Worm (Caenorhabditis elegans) whole organism, young adult: ENCODE data around the gene otub-4.

Source experiments
- B0019.2 ChIP-seq: fragments of 200-800 bp; sonication (Bioruptor generic); conservative IDR thresholded peaks from 2 replicates; pipeline ENCODE4 v1.3.6; 2022; ENCODE audit warnings: missing genetic modification reagents, missing genetic modification characterization, missing compliant biosample characterization
- F52B5.7 ChIP-seq: sonication (generic microtip); optimal IDR thresholded peaks from 2 replicates; lab custom pipeline; 2016; ENCODE audit warnings: mild to moderate bottlenecking, missing genetic modification characterization, missing compliant biosample characterization
- F57A8.1 ChIP-seq: fragments of 200-800 bp; sonication (Bioruptor generic); optimal IDR thresholded peaks from 2 replicates; lab custom pipeline; 2018; ENCODE audit warnings: mild to moderate bottlenecking, missing genetic modification characterization, moderate library complexity, missing compliant biosample characterization
- Y67H2A.10 ChIP-seq: fragments of 200-800 bp; sonication (Bioruptor generic); conservative IDR thresholded peaks from 2 replicates; pipeline ENCODE4 v1.3.6; 2022; ENCODE audit warnings: missing genetic modification reagents, missing genetic modification characterization, missing compliant biosample characterization
- akir-1 ChIP-seq: fragments of 200-800 bp; sonication (Bioruptor generic); optimal IDR thresholded peaks from 2 replicates; lab custom pipeline; 2018; ENCODE audit warnings: mild to moderate bottlenecking, missing genetic modification characterization, moderate library complexity, missing compliant biosample characterization
- aptf-2 ChIP-seq: fragments of 200-800 bp; sonication (Bioruptor generic); conservative IDR thresholded peaks from 2 replicates; pipeline ENCODE4 v1.3.6; 2022; ENCODE audit warnings: missing genetic modification reagents, missing genetic modification characterization, missing compliant biosample characterization
- attf-3 ChIP-seq: fragments of 200-800 bp; sonication (Bioruptor generic); conservative IDR thresholded peaks from 2 replicates; pipeline ENCODE4 v1.3.6; 2022; ENCODE audit warnings: missing genetic modification reagents, missing genetic modification characterization, missing compliant biosample characterization
- attf-5 ChIP-seq: fragments of 200-800 bp; sonication (Bioruptor generic); optimal IDR thresholded peaks from 2 replicates; lab custom pipeline; 2018; ENCODE audit warnings: mild to moderate bottlenecking, missing genetic modification characterization, missing compliant biosample characterization
- ccch-3 ChIP-seq: fragments of 200-800 bp; sonication (Bioruptor generic); optimal IDR thresholded peaks from 2 replicates; lab custom pipeline; 2018; ENCODE audit warnings: mild to moderate bottlenecking, missing genetic modification characterization, missing compliant biosample characterization
- cebp-1 ChIP-seq, 2 experiments: fragments of 200-800 bp in 1 of 2; sonication (Bioruptor generic) in 1 of 2; sonication (generic microtip) in 1 of 2; IDR thresholded peaks in 1 of 2; optimal IDR thresholded peaks in 1 of 2; 2 replicates each; pipeline versions ENCODE4 v1.3.6 to Lab custom; 2017 to 2022; ENCODE audit warnings: missing compliant biosample characterization in 2 of 2, missing genetic modification characterization in 2 of 2, mild to moderate bottlenecking in 1 of 2, missing genetic modification reagents in 1 of 2, moderate library complexity in 1 of 2
- ceh-100 ChIP-seq: fragments of 200-800 bp; sonication (Bioruptor generic); IDR thresholded peaks from 2 replicates; pipeline ENCODE4 v1.3.6; 2022; ENCODE audit warnings: missing genetic modification reagents, missing genetic modification characterization, missing compliant biosample characterization
- ceh-27 ChIP-seq: fragments of 200-800 bp; sonication (Bioruptor generic); optimal IDR thresholded peaks from 2 replicates; lab custom pipeline; 2018; ENCODE audit warnings: mild to moderate bottlenecking, missing genetic modification characterization, moderate library complexity, missing compliant biosample characterization
- die-1 ChIP-seq: sonication (generic microtip); optimal IDR thresholded peaks from 2 replicates; lab custom pipeline; 2016; ENCODE audit warnings: missing genotype, mild to moderate bottlenecking, missing genetic modification characterization, missing compliant biosample characterization
- dox-1 ChIP-seq: fragments of 200-800 bp; sonication (Bioruptor generic); IDR thresholded peaks from 2 replicates; pipeline ENCODE4 v1.3.6; 2022; ENCODE audit warnings: missing genetic modification reagents, missing genetic modification characterization, missing compliant biosample characterization
- efl-1 ChIP-seq: fragments of 150-350 bp; optimal IDR thresholded peaks from 2 replicates; lab custom pipeline; 2014; ENCODE audit warnings: missing biosample characterization, missing genetic modification reagents, missing genetic modification characterization
- egl-18 ChIP-seq: fragments of 200-800 bp; sonication (Bioruptor generic); IDR thresholded peaks from 2 replicates; pipeline ENCODE4 v1.3.6; 2022; ENCODE audit warnings: missing genetic modification reagents, missing genetic modification characterization, missing compliant biosample characterization
- fkh-3 ChIP-seq: sonication (generic microtip); optimal IDR thresholded peaks from 2 replicates; lab custom pipeline; 2016; ENCODE audit warnings: mild to moderate bottlenecking, missing genetic modification characterization, missing compliant biosample characterization
- hlh-26 ChIP-seq: fragments of 200-800 bp; sonication (Bioruptor generic); conservative IDR thresholded peaks from 2 replicates; pipeline ENCODE4 v1.3.6; 2022; ENCODE audit warnings: missing genetic modification reagents, missing genetic modification characterization, missing compliant biosample characterization
- hmg-1.2 ChIP-seq: fragments of 200-800 bp; sonication (Bioruptor generic); IDR thresholded peaks from 2 replicates; pipeline ENCODE4 v1.3.6; 2022; ENCODE audit warnings: missing genetic modification reagents, missing genetic modification characterization, missing compliant biosample characterization
- hrde-1 ChIP-seq: sonication (generic microtip); optimal IDR thresholded peaks from 2 replicates; lab custom pipeline; 2016; ENCODE audit warnings: missing genetic modification characterization, mild to moderate bottlenecking, missing compliant biosample characterization, moderate library complexity, missing genotype, missing genetic modification reagents, borderline replicate concordance
- lin-35 ChIP-seq, 3 experiments: fragments of 150-350 bp in 2 of 3; sonication (generic microtip) in 1 of 3; optimal IDR thresholded peaks; 2 replicates each; lab custom pipeline; 2014 to 2018; ENCODE audit warnings: missing biosample characterization in 3 of 3, missing genetic modification characterization in 3 of 3, missing genetic modification reagents in 3 of 3
- lin-54 ChIP-seq: fragments of 200-800 bp; sonication (Bioruptor generic); optimal IDR thresholded peaks from 2 replicates; lab custom pipeline; 2018; ENCODE audit warnings: mild to moderate bottlenecking, missing genetic modification characterization, missing compliant biosample characterization
- madf-6 ChIP-seq: fragments of 200-800 bp; sonication (Bioruptor generic); IDR thresholded peaks from 2 replicates; pipeline ENCODE4 v1.3.6; 2022; ENCODE audit warnings: missing genetic modification reagents, missing genetic modification characterization, missing compliant biosample characterization
- nfyb-1 ChIP-seq: fragments of 200-800 bp; sonication (Bioruptor generic); IDR thresholded peaks from 2 replicates; pipeline ENCODE4 v1.3.6; 2022; ENCODE audit warnings: missing genetic modification reagents, missing genetic modification characterization, missing compliant biosample characterization
- nhr-80 ChIP-seq: sonication (generic microtip); optimal IDR thresholded peaks from 2 replicates; lab custom pipeline; 2016; ENCODE audit warnings: missing genetic modification characterization, missing compliant biosample characterization
- repo-1 ChIP-seq: sonication (generic microtip); optimal IDR thresholded peaks from 2 replicates; lab custom pipeline; 2017; ENCODE audit warnings: mild to moderate bottlenecking, missing genetic modification characterization, missing compliant biosample characterization
- ztf-18 ChIP-seq: sonication (generic microtip); optimal IDR thresholded peaks from 2 replicates; lab custom pipeline; 2016; ENCODE audit warnings: missing genotype, mild to moderate bottlenecking, missing genetic modification characterization, missing compliant biosample characterization
- ztf-22 ChIP-seq: fragments of 200-800 bp; sonication (Bioruptor generic); optimal IDR thresholded peaks from 2 replicates; lab custom pipeline; 2018; ENCODE audit warnings: mild to moderate bottlenecking, missing genetic modification characterization, moderate library complexity, missing compliant biosample characterization
- ztf-26 ChIP-seq: sonication (generic microtip); optimal IDR thresholded peaks from 2 replicates; lab custom pipeline; 2017; ENCODE audit warnings: missing genetic modification characterization, missing compliant biosample characterization
- ztf-3 ChIP-seq: fragments of 200-800 bp; sonication (Bioruptor generic); optimal IDR thresholded peaks from 2 replicates; lab custom pipeline; 2018; ENCODE audit warnings: mild to moderate bottlenecking, missing genetic modification characterization, missing compliant biosample characterization
- ztf-6 ChIP-seq: fragments of 200-800 bp; sonication (Bioruptor generic); IDR thresholded peaks from 2 replicates; pipeline ENCODE4 v1.3.6; 2022; ENCODE audit warnings: missing genetic modification reagents, missing genetic modification characterization, missing compliant biosample characterization

The otub-4 gene

DNA sequence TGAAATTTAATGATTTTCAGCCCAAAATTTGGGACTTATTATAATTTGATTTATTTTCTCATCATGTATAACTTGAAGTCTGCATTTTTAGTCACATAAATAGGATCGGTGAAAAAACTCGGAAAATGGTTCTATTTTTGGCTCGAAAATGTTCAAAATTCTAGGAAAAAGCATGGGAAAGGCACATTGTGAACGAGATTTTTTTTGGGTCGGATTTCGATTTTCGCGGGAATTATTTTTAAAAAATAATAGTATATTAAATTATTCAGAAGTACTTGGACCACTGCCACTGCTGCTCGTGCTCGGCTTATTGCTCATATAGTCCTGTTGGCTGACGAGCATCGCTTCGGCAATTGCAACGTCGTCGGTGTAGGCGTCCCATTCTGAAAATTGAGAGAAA, 4.6 kb downstream of the otub-4 start:
- TF ChIP-seq ztf-26 (tag; lab: Kevin White, UChicago) (peak; percentile 35), ztf-18 (tag; lab: Kevin White, UChicago) (no peak), repo-1 (tag; lab: Kevin White, UChicago) (peak; percentile 74), F52B5.7 (tag; lab: Kevin White, UChicago) (peak; percentile 32), ztf-22 (no peak), F57A8.1 (GFP tag; lab: Kevin White, UChicago) (no peak), lin-35 (GFP tag; optimal IDR thresholded peaks at IDR 0.05; lab: Kevin White, UChicago) (peak in 1 of 3 experiments; percentile 1)

DNA sequence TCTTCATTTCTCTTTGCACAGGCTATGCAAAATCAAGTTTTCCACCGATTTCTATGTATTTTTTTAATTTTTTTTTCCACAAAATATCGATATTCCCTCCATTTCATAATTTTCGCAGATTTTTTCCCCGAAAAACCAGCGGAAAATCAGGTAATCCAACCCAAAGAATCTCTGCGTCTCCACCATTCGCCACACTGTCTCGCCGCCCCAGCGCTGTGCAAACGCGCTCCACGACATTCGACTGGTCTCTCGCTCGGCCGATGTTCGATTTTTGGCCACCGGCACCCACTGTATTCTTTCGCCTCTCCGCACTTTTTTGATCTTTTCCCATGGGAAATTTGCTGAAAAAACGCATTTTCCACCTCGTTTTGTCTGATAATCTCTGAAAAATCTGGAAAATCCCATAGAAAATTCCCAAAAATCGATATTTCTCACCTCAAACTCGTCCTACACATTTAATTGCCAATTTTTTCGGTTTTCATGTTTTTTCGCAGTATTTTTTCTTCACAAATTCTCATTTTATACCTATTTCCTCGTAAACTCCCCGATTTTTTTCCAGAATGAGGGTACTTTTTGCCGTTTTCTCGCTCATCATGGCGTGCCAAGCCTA, 9.2 kb downstream of the otub-4 start, which contains the start of gene vha-19:
vha-19 (plus strand) TSS at position 560 of the 610 bp plus-strand sequence.
- peak; percentile 78 for TF ChIP-seq nhr-80 (tag; lab: Kevin White, UChicago)
- TF ChIP-seq cebp-1 (GFP tag; IDR thresholded peaks at IDR 0.05; lab: Robert Waterston, UW), result no peak
- TF ChIP-seq cebp-1 (tag; optimal IDR thresholded peaks at IDR 0.05; lab: Kevin White, UChicago), result peak; percentile 73
- TF ChIP-seq fkh-3 (tag; lab: Kevin White, UChicago), result no peak
- TF ChIP-seq hlh-26, result no peak
- TF ChIP-seq ceh-27, result peak; percentile 13
- peak; percentile 4 for TF ChIP-seq efl-1 (GFP tag; lab: Kevin White, UChicago)
- peak; percentile 54 for TF ChIP-seq attf-5 (GFP tag; lab: Kevin White, UChicago)
- peak; percentile 17 for TF ChIP-seq lin-54 (GFP tag; lab: Kevin White, UChicago)
- peak; percentile 20 for TF ChIP-seq ztf-18 (tag; lab: Kevin White, UChicago)
- TF ChIP-seq Y67H2A.10 (GFP tag; lab: Robert Waterston, UW), result no peak
- no peak for TF ChIP-seq egl-18 (GFP tag; lab: Robert Waterston, UW)

DNA sequence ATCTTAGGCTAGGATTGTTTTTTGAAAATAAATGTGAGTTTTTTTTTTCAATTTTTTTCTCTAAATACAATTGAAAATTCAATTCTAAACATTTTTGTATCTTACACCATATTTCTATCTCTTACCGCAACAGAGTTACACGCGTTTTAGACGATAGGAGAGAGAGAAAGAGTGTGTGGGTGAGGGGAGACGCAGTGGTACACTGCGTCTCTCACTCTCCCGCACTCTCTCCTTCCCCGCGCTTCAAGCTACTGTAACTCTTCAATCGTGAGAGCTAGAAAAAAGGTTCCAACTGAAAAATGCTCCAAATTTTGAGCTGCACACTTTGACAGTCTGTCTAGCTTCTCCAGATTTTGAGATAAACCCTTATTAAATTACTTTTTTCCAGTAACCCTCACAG, 14.1 kb downstream of the otub-4 start:
- TF ChIP-seq akir-1 (GFP tag; lab: Kevin White, UChicago), result no peak
- TF ChIP-seq B0019.2 (GFP tag; lab: Robert Waterston, UW), result no peak
- no peak for TF ChIP-seq dox-1 (GFP tag; lab: Robert Waterston, UW)
- no peak for TF ChIP-seq ceh-100 (GFP tag; lab: Robert Waterston, UW)
- TF ChIP-seq ztf-6 (GFP tag; lab: Robert Waterston, UW), result no peak
- peak; percentile 90 for TF ChIP-seq hmg-1.2 (GFP tag; lab: Robert Waterston, UW)

DNA sequence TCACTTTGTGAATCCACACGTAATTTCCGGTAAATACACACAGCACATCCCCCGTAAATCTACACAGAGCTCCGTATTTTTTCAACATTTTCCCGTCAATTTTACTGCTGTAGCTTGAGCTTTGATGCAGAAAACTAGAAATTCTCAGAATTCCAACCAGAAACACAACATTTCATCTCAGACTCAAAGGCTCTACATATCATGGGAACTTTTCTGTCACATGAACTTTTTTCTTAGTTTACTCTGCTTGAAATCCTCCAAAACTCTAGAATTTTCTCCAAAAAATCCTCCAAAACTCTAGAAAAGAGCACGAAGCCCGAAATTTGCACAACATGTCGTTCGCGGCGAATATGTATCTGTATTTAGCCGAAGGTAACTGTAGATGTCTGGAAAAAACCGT, 14.7 kb downstream of the otub-4 start, which contains the start of gene Y55H10A.2:
Y55H10A.2 (plus strand) TSS at position 301 of the 400 bp plus-strand sequence.
- no peak for TF ChIP-seq ztf-3 (GFP tag; lab: Kevin White, UChicago)
- TF ChIP-seq ccch-3 (GFP tag; lab: Kevin White, UChicago), result no peak

DNA sequence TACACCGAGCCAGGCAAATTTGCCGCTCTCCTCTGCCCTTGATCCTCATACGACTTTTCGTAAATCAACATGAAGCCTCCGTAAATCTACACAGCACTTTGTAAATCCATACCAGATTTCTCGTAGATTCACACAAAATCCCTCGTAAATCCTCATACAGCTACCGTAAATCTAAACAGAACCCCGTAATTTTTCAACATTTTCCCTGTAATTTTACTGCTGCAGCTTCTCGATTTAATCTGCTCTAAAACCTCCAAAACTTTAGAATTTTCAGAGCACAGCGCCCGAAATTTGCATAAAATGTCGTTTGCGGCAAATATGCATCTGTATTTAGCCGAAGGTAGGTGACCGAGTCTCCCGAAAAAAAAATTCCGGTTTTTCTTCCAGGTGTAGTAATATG, 23.2 kb downstream of the otub-4 start, which contains the start of gene F42A6.1:
F42A6.1 (plus strand) TSS at position 301 of the 400 bp plus-strand sequence.
- TF ChIP-seq dox-1 (GFP tag; lab: Robert Waterston, UW) (no peak), ccch-3 (GFP tag; lab: Kevin White, UChicago) (no peak), ceh-100 (GFP tag; lab: Robert Waterston, UW) (no peak), nfyb-1 (GFP tag; lab: Robert Waterston, UW) (no peak), hrde-1 (tag; lab: Kevin White, UChicago) (no peak), aptf-2 (GFP tag; lab: Robert Waterston, UW) (no peak), madf-6 (no peak), die-1 (tag; lab: Kevin White, UChicago) (no peak), ztf-18 (tag; lab: Kevin White, UChicago) (no peak), attf-3 (no peak), akir-1 (GFP tag; lab: Kevin White, UChicago) (no peak)
